Fruit fly (Drosophila melanogaster) whole organism, adult: ENCODE data around the gene plh.
A peak's percentile ranks its signal among the peaks of the same experiment; 100 is the strongest.

Experiments
- CG11617 ChIP-seq: fragments of 200-800 bp; sonication (Bioruptor generic); optimal IDR thresholded peaks from 2 replicates; lab custom pipeline; 2017; ENCODE audit warnings: mild to moderate bottlenecking, missing biosample characterization, missing genetic modification reagents, missing genetic modification characterization
- CG12768 ChIP-seq: fragments of 200-800 bp; sonication (Bioruptor generic); optimal IDR thresholded peaks from 2 replicates; lab custom pipeline; 2017; ENCODE audit warnings: missing biosample characterization, missing genetic modification characterization, mild to moderate bottlenecking, moderate library complexity, missing genetic modification reagents
- CG14711 ChIP-seq: fragments of 200-800 bp; sonication (Bioruptor generic); optimal IDR thresholded peaks from 2 replicates; lab custom pipeline; 2018; ENCODE audit warnings: missing biosample characterization, mild to moderate bottlenecking, missing genetic modification characterization, moderate library complexity
- CG1620 ChIP-seq: fragments of 200-800 bp; sonication (Bioruptor generic); optimal IDR thresholded peaks from 2 replicates; lab custom pipeline; 2016; ENCODE audit warnings: missing biosample characterization, missing genetic modification characterization
- CG33017 ChIP-seq: fragments of 200-800 bp; sonication (Bioruptor generic); optimal IDR thresholded peaks from 2 replicates; lab custom pipeline; 2018; ENCODE audit warnings: missing biosample characterization, mild to moderate bottlenecking, missing genetic modification characterization, moderate library complexity
- CG5204 ChIP-seq: fragments of 200-800 bp; sonication (Bioruptor generic); optimal IDR thresholded peaks from 2 replicates; lab custom pipeline; 2016; ENCODE audit warnings: missing biosample characterization, missing genetic modification characterization
- CG7045 ChIP-seq: fragments of 200-800 bp; sonication (Bioruptor generic); optimal IDR thresholded peaks from 2 replicates; lab custom pipeline; 2017; ENCODE audit warnings: missing biosample characterization, mild to moderate bottlenecking, missing genetic modification characterization
- CG7101 ChIP-seq: fragments of 200-800 bp; sonication (Bioruptor generic); optimal IDR thresholded peaks from 2 replicates; lab custom pipeline; 2018; ENCODE audit warnings: missing biosample characterization, mild to moderate bottlenecking, missing genetic modification characterization, moderate library complexity
- Clk ChIP-seq: fragments of 200-800 bp; sonication (Bioruptor generic); optimal IDR thresholded peaks from 2 replicates; lab custom pipeline; 2017; ENCODE audit warnings: missing biosample characterization, missing genetic modification characterization
- Crg-1 ChIP-seq: fragments of 200-800 bp; sonication (Bioruptor generic); optimal IDR thresholded peaks from 2 replicates; lab custom pipeline; 2016; ENCODE audit warnings: missing biosample characterization, missing genetic modification characterization
- Hr96 ChIP-seq: fragments of 200-800 bp; sonication (Bioruptor generic); optimal IDR thresholded peaks from 2 replicates; lab custom pipeline; 2016; ENCODE audit warnings: missing biosample characterization, missing genetic modification characterization
- Mnt ChIP-seq: fragments of 200-800 bp; sonication (Bioruptor generic); optimal IDR thresholded peaks from 2 replicates; lab custom pipeline; 2016; ENCODE audit warnings: missing biosample characterization, mild to moderate bottlenecking, missing genetic modification characterization
- bab1 ChIP-seq: fragments of 200-800 bp; sonication (Bioruptor generic); optimal IDR thresholded peaks from 3 replicates; lab custom pipeline; 2019; ENCODE audit warnings: missing biosample characterization, mild to moderate bottlenecking, missing genetic modification characterization, moderate library complexity
- cic ChIP-seq: fragments of 200-800 bp; sonication (Bioruptor generic); optimal IDR thresholded peaks from 2 replicates; lab custom pipeline; 2017; ENCODE audit warnings: missing biosample characterization, mild to moderate bottlenecking, missing genetic modification characterization, moderate library complexity
- cnc ChIP-seq, 2 experiments: fragments of >200 bp; optimal IDR thresholded peaks; 2 replicates each; lab custom pipeline; 2017
- kay ChIP-seq: fragments of 200-800 bp; sonication (Bioruptor generic); peaks from one replicate; lab custom pipeline; 2016; ENCODE audit warnings: missing biosample characterization, missing genetic modification characterization, borderline replicate concordance
- ovo ChIP-seq: fragments of 200-800 bp; sonication (Bioruptor generic); optimal IDR thresholded peaks from 2 replicates; lab custom pipeline; 2016; ENCODE audit warnings: missing biosample characterization, missing genetic modification characterization
- pad ChIP-seq: fragments of 200-800 bp; sonication (Bioruptor generic); optimal IDR thresholded peaks from 3 replicates; lab custom pipeline; 2017; ENCODE audit warnings: missing biosample characterization, missing genetic modification characterization, mild to moderate bottlenecking, moderate library complexity, missing genetic modification reagents
- tj ChIP-seq: fragments of 200-800 bp; sonication (Bioruptor generic); optimal IDR thresholded peaks from 3 replicates; lab custom pipeline; 2017; ENCODE audit warnings: missing biosample characterization, mild to moderate bottlenecking, missing genetic modification characterization, moderate library complexity
- toe ChIP-seq: fragments of 200-800 bp; sonication (Bioruptor generic); optimal IDR thresholded peaks from 2 replicates; lab custom pipeline; 2016; ENCODE audit warnings: missing biosample characterization, missing genetic modification characterization

The plh gene

dm6 chr3R:4966246-4966937 lies 44.4 kb downstream of the plh start:
- TF ChIP-seq cnc (optimal IDR thresholded peaks at IDR 0.05; lab: Kevin White, UChicago) (no peak), tj (GFP tag; lab: Kevin White, UChicago) (no peak), CG5204 (GFP tag; lab: Kevin White, UChicago) (no peak), Clk (GFP tag; lab: Kevin White, UChicago) (no peak), kay (GFP tag; lab: Kevin White, UChicago) (no peak), CG14711 (tag; lab: Kevin White, UChicago) (no peak), CG11617 (GFP tag; lab: Kevin White, UChicago) (no peak), Crg-1 (GFP tag; lab: Kevin White, UChicago) (no peak), CG1620 (GFP tag; lab: Kevin White, UChicago) (no peak), toe (GFP tag; lab: Kevin White, UChicago) (no peak), Hr96 (GFP tag; lab: Kevin White, UChicago) (no peak), pad (GFP tag; lab: Kevin White, UChicago) (no peak), ovo (GFP tag; lab: Kevin White, UChicago) (no peak), CG12768 (GFP tag; lab: Kevin White, UChicago) (no peak), Mnt (no peak), CG7045 (no peak)

dm6 chr3R:4965145-4965544 lies 45.7 kb downstream of the plh start, which contains the start of gene Jhbp1:
TSS of gene Jhbp1 (plus strand) at chr3R:4965445.
- TF ChIP-seq CG7101 (no peak), cic (no peak), CG5204 (GFP tag; lab: Kevin White, UChicago) (no peak), toe (GFP tag; lab: Kevin White, UChicago) (no peak), CG7045 (no peak), Mnt (no peak), kay (GFP tag; lab: Kevin White, UChicago) (peak; percentile 7)

dm6 chr3R:4963917-4964316 lies 46.9 kb downstream of the plh start:
- TF ChIP-seq CG11617 (GFP tag; lab: Kevin White, UChicago) (no peak), CG7101 (no peak), CG7045 (no peak), CG12768 (GFP tag; lab: Kevin White, UChicago) (no peak), Hr96 (GFP tag; lab: Kevin White, UChicago) (no peak), tj (GFP tag; lab: Kevin White, UChicago) (no peak), CG14711 (tag; lab: Kevin White, UChicago) (no peak), Crg-1 (GFP tag; lab: Kevin White, UChicago) (no peak), kay (GFP tag; lab: Kevin White, UChicago) (no peak), pad (GFP tag; lab: Kevin White, UChicago) (no peak), CG33017 (tag; lab: Kevin White, UChicago) (no peak), cnc (optimal IDR thresholded peaks at IDR 0.05; lab: Kevin White, UChicago) (no peak), CG1620 (GFP tag; lab: Kevin White, UChicago) (no peak), Clk (GFP tag; lab: Kevin White, UChicago) (no peak), ovo (GFP tag; lab: Kevin White, UChicago) (no peak), cic (no peak), bab1 (GFP tag; lab: Kevin White, UChicago) (no peak)

dm6 chr3R:4963370-4963769 lies 47.5 kb downstream of the plh start:
- no peak for TF ChIP-seq CG1620 (GFP tag; lab: Kevin White, UChicago)
- no peak for TF ChIP-seq cic
- no peak for TF ChIP-seq Hr96 (GFP tag; lab: Kevin White, UChicago)
- TF ChIP-seq ovo (GFP tag; lab: Kevin White, UChicago): no peak
- TF ChIP-seq CG12768 (GFP tag; lab: Kevin White, UChicago): no peak
- no peak for TF ChIP-seq CG7045
- TF ChIP-seq cnc (optimal IDR thresholded peaks at IDR 0.05; lab: Kevin White, UChicago): no peak
- no peak for TF ChIP-seq kay (GFP tag; lab: Kevin White, UChicago)
- no peak for TF ChIP-seq tj (GFP tag; lab: Kevin White, UChicago)
- TF ChIP-seq Mnt: no peak
- TF ChIP-seq CG5204 (GFP tag; lab: Kevin White, UChicago): no peak
- TF ChIP-seq pad (GFP tag; lab: Kevin White, UChicago): no peak
- no peak for TF ChIP-seq CG14711 (tag; lab: Kevin White, UChicago)
- TF ChIP-seq Crg-1 (GFP tag; lab: Kevin White, UChicago): no peak
- no peak for TF ChIP-seq CG11617 (GFP tag; lab: Kevin White, UChicago)
- no peak for TF ChIP-seq bab1 (GFP tag; lab: Kevin White, UChicago)
- TF ChIP-seq CG7101: no peak
- TF ChIP-seq toe (GFP tag; lab: Kevin White, UChicago): no peak
- no peak for TF ChIP-seq Clk (GFP tag; lab: Kevin White, UChicago)
- TF ChIP-seq CG33017 (tag; lab: Kevin White, UChicago): no peak

dm6 chr3R:4962689-4963088 lies 48.1 kb downstream of the plh start:
- TF ChIP-seq CG7101 (no peak), Hr96 (GFP tag; lab: Kevin White, UChicago) (no peak), CG11617 (GFP tag; lab: Kevin White, UChicago) (no peak), CG5204 (GFP tag; lab: Kevin White, UChicago) (no peak), tj (GFP tag; lab: Kevin White, UChicago) (no peak), cic (no peak), bab1 (GFP tag; lab: Kevin White, UChicago) (peak; percentile 16), Mnt (no peak), CG7045 (no peak), toe (GFP tag; lab: Kevin White, UChicago) (peak; percentile 26), Crg-1 (GFP tag; lab: Kevin White, UChicago) (no peak), ovo (GFP tag; lab: Kevin White, UChicago) (no peak), CG1620 (GFP tag; lab: Kevin White, UChicago) (peak; percentile 9), kay (GFP tag; lab: Kevin White, UChicago) (no peak), CG14711 (tag; lab: Kevin White, UChicago) (no peak), cnc (optimal IDR thresholded peaks at IDR 0.05; lab: Kevin White, UChicago) (no peak), CG12768 (GFP tag; lab: Kevin White, UChicago) (no peak), CG33017 (tag; lab: Kevin White, UChicago) (no peak), Clk (GFP tag; lab: Kevin White, UChicago) (no peak), pad (GFP tag; lab: Kevin White, UChicago) (no peak)
